Worm (Caenorhabditis elegans): Measurements from ENCODE around the gene his-24.

- TF ChIP-seq ama-1 (optimal IDR thresholded peaks at IDR 0.05) (no peak), aly-2 (tag; optimal IDR thresholded peaks at IDR 0.05) (no peak), zag-1 (tag; optimal IDR thresholded peaks at IDR 0.05) (no peak)
These were observed 13.4 kb downstream of the his-24 start for ce11 chrX:14503282-14503681.
